Worm (Caenorhabditis elegans): ENCODE data around the gene T24E12.2.
A peak's percentile ranks its signal among the peaks of the same experiment; 100 is the strongest.
"Not testable (repeated sequence)": the region's sequence is repeated elsewhere in the genome, so short reads cannot be mapped to it uniquely, and the experiment has no call there.

The T24E12.2 gene

ce11 chrII:3753598-3753997 is 29.2 kb upstream of the T24E12.2 start, which contains the start of gene rcd-1:
Gene rcd-1 (plus strand): TSS chrII:3753898.
- TF ChIP-seq bed-1 (GFP tag; IDR thresholded peaks at IDR 0.05) (0 out of 2 replicates have a peak, but pooled peaks have one; percentile 20), sea-2 (GFP tag; IDR thresholded peaks at IDR 0.05) (no peak)

ce11 chrII:3757499-3757898 is 25.3 kb upstream of the T24E12.2 start, which contains the start of gene srx-111:
Gene srx-111 (plus strand): TSS chrII:3757799.
- TF ChIP-seq xnd-1 (tag; optimal IDR thresholded peaks at IDR 0.05) (no peak), unc-62 (GFP tag; optimal IDR thresholded peaks at IDR 0.05) (no peak), Y95B8A.8 (GFP tag; IDR thresholded peaks at IDR 0.05) (no peak), C06A6.2 (GFP tag; conservative IDR thresholded peaks at IDR 0.05) (no peak), nhr-120 (GFP tag; IDR thresholded peaks at IDR 0.05) (no peak), F22D6.2 (tag; optimal IDR thresholded peaks at IDR 0.05) (no peak), fkh-3 (tag; optimal IDR thresholded peaks at IDR 0.05) (no peak), F39B2.1 (GFP tag; IDR thresholded peaks at IDR 0.05) (no peak), snpc-1.3 (tag; optimal IDR thresholded peaks at IDR 0.05; ENCODE audit: insufficient read depth) (no peak), Y79H2A.3 (GFP tag; conservative IDR thresholded peaks at IDR 0.05) (no peak), T26A5.8 (tag; optimal IDR thresholded peaks at IDR 0.05) (no peak), F10E7.11 (tag; optimal IDR thresholded peaks at IDR 0.05) (no peak)

- TF ChIP-seq pbrm-1 (GFP tag; IDR thresholded peaks at IDR 0.05), result no peak
- no peak for TF ChIP-seq lag-1 (GFP tag; IDR thresholded peaks at IDR 0.05)
- no peak for TF ChIP-seq bed-1 (GFP tag; IDR thresholded peaks at IDR 0.05)
- TF ChIP-seq D2030.7 (GFP tag; IDR thresholded peaks at IDR 0.05), result no peak
These were observed 23.7 kb upstream of the T24E12.2 start, which contains the start of gene T24E12.12 for ce11 chrII:3759010-3759409. Gene T24E12.12 (plus strand): TSS chrII:3759290.

DNA sequence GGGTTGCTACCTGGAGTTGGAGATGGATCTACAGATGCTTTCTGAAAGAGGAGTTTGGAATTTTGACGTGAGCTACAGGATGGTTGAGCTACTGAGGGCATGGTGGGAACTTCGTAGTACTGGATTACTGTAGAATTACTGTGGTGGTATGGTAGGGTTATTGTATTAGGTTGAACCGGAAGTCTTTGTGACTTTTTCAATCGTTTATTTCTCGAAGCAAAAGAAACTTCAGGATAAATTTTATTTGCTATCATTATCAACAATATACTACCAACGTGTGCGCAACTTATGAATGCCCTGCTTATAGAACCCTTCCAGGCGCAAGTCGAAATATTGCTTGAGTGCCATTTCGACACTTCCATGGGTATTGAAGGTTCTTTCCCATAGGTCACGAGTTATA is 21.2 kb upstream of the T24E12.2 start, which contains the start of gene T24E12.6:
Gene T24E12.6, minus strand, starts transcription at position 101 of the 400 bp plus-strand sequence.
- TF ChIP-seq bed-2 (GFP tag; IDR thresholded peaks at IDR 0.05); ztf-28 (GFP tag; IDR thresholded peaks at IDR 0.05); him-1 (tag; optimal IDR thresholded peaks at IDR 0.05): not testable (repeated sequence)

DNA sequence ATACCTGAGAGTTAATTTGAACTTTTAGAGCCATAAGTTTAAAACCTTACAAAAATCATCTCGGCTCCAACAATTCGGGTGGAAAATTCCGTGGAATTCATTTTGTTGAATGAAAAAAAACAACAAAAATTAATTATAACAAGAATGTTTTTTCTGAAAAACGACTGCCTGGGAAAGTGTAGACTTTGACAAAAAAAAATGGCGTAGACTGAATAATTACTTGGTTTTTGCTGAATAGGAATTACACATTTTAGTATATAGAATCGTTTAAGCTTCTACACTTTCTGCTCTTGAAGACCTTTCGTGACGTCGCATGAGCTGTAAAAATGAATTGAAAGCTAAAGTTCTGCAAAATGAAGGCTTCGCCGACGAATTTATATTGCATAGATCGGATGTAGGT is 18.3 kb upstream of the T24E12.2 start, which contains the start of gene srx-112:
Gene srx-112, minus strand, starts transcription at position 101 of the 400 bp plus-strand sequence.
- no peak for TF ChIP-seq sdz-38 (tag; optimal IDR thresholded peaks at IDR 0.05)
- no peak for TF ChIP-seq F22D6.2 (tag; optimal IDR thresholded peaks at IDR 0.05)
- TF ChIP-seq akir-1 (GFP tag; optimal IDR thresholded peaks at IDR 0.05), result no peak
- TF ChIP-seq egl-44 (GFP tag; IDR thresholded peaks at IDR 0.05), result no peak
- TF ChIP-seq lin-54 (GFP tag; optimal IDR thresholded peaks at IDR 0.05), result no peak
- no peak for TF ChIP-seq lag-1 (GFP tag; IDR thresholded peaks at IDR 0.05)
- no peak for TF ChIP-seq aptf-3 (GFP tag; IDR thresholded peaks at IDR 0.05)
- no peak for TF ChIP-seq rpc-1 (optimal IDR thresholded peaks at IDR 0.05)
- TF ChIP-seq rpc-1 (tag; optimal IDR thresholded peaks at IDR 0.05), result no peak
- TF ChIP-seq attf-5 (GFP tag; optimal IDR thresholded peaks at IDR 0.05), result no peak
- TF ChIP-seq madf-3 (GFP tag; IDR thresholded peaks at IDR 0.05), result no peak
- TF ChIP-seq zfh-2 (GFP tag; conservative IDR thresholded peaks at IDR 0.05), result no peak
- no peak for TF ChIP-seq C17E4.6 (GFP tag; IDR thresholded peaks at IDR 0.05)
- TF ChIP-seq aptf-2 (GFP tag; conservative IDR thresholded peaks at IDR 0.05), result no peak
- no peak for TF ChIP-seq ceh-58 (GFP tag; IDR thresholded peaks at IDR 0.05)
- TF ChIP-seq ztf-22 (GFP tag; optimal IDR thresholded peaks at IDR 0.05), result no peak
- TF ChIP-seq K12H6.12 (tag; optimal IDR thresholded peaks at IDR 0.05), result no peak
- TF ChIP-seq ceh-100 (GFP tag; IDR thresholded peaks at IDR 0.05), result no peak
- no peak for TF ChIP-seq nhr-80 (tag; optimal IDR thresholded peaks at IDR 0.05)
- TF ChIP-seq let-526 (GFP tag; IDR thresholded peaks at IDR 0.05), result no peak

Measured in whole organism, young adult.